Worm (Caenorhabditis elegans) whole organism, L1 larva: ENCODE measurements around the gene srj-11.

Source experiments
- ceh-82 ChIP-seq, 3 experiments: fragments of 150-350 bp in 1 of 3; sonication (generic microtip) in 2 of 3; optimal IDR thresholded peaks; 2 replicates each; lab custom pipeline; 2014 to 2017; ENCODE audit warnings: missing biosample characterization in 3 of 3, missing genetic modification characterization in 3 of 3
- hlh-17 ChIP-seq: fragments of 200-800 bp; sonication (Bioruptor generic); optimal IDR thresholded peaks from 2 replicates; lab custom pipeline; 2018; ENCODE audit warnings: missing genetic modification characterization, mild to moderate bottlenecking, missing compliant biosample characterization, moderate library complexity, borderline replicate concordance
- nhr-90 ChIP-seq: sonication (generic microtip); optimal IDR thresholded peaks from 2 replicates; lab custom pipeline; 2016; ENCODE audit warnings: mild to moderate bottlenecking, missing genetic modification characterization, missing compliant biosample characterization; ENCODE audit not compliant: poor library complexity
- sptf-1 ChIP-seq: fragments of 150-350 bp; optimal IDR thresholded peaks from 2 replicates; lab custom pipeline; 2014; ENCODE audit warnings: missing biosample characterization, missing genetic modification characterization
- ztf-4 ChIP-seq: fragments of 150-350 bp; optimal IDR thresholded peaks from 2 replicates; lab custom pipeline; 2014; ENCODE audit warnings: missing biosample characterization, missing genetic modification characterization

ce11 chrV:3278101-3278639 is 36.9 kb downstream of the srj-11 start, which contains the start of gene fbxa-64:
- TF ChIP-seq ztf-4 (tag; lab: Kevin White, UChicago) (no peak), sptf-1 (tag; lab: Kevin White, UChicago) (no peak), nhr-90 (tag; lab: Kevin White, UChicago) (no peak), hlh-17 (GFP tag; lab: Kevin White, UChicago) (no peak), ceh-82 (tag; optimal IDR thresholded peaks at IDR 0.05; lab: Kevin White, UChicago) (no peak)
